Fruit fly (Drosophila melanogaster) S2 (cell line): ENCODE data around the gene CG32425.

Experiments used
- CG8478 ChIP-seq: fragments of >200 bp; optimal IDR thresholded peaks from 2 replicates; lab custom pipeline; 2018
- CTCF ChIP-seq, 2 experiments: fragments of >200 bp; optimal IDR thresholded peaks; 2 replicates each; lab custom pipeline; 2018

DNA sequence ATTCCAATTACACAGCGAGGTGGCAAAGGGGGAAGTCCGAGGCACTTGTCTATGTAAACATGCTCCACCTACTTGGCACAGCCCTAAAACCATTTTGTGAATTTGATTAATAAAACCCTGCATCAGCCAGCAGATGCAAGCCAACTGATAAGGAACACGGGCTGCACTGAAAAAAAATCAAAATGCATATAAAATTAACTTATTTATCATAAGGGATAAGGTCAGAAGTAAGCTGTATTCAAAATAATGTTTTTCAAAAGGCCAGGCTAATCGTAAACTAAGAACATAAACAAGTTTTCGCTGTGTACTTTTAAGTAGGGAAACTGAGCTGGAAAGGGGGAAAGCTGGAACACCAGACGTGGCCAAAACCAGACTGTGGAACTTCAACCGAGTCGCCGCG, 54.7 kb downstream of the CG32425 start:
- TF ChIP-seq CTCF (optimal IDR thresholded peaks at IDR 0.05; lab: Kevin White, UChicago) = no peak
- TF ChIP-seq CG8478 (lab: Kevin White, UChicago) = no peak
